Fruit fly (Drosophila melanogaster) whole organism, embryonic: ENCODE data around the gene CG17732.

ENCODE experiments used
- BEAF-32 ChIP-seq: fragments of 200-800 bp; sonication (Bioruptor generic); optimal IDR thresholded peaks from 3 replicates; lab custom pipeline; 2017; ENCODE audit warnings: missing biosample characterization, missing genetic modification characterization, mild to moderate bottlenecking, moderate library complexity, missing genetic modification reagents
- CG10431 ChIP-seq: fragments of 200-800 bp; sonication (Bioruptor generic); optimal IDR thresholded peaks from 3 replicates; lab custom pipeline; 2018; ENCODE audit warnings: missing biosample characterization, mild to moderate bottlenecking, missing genetic modification characterization
- CG12071 ChIP-seq: fragments of 200-800 bp; sonication (Bioruptor generic); optimal IDR thresholded peaks from 3 replicates; lab custom pipeline; 2018; ENCODE audit warnings: missing biosample characterization, mild to moderate bottlenecking, missing genetic modification characterization
- CG13287 ChIP-seq: fragments of 200-800 bp; sonication (Bioruptor generic); IDR thresholded peaks from 2 replicates; pipeline ENCODE4 v1.3.6; 2022; ENCODE audit warnings: missing biosample characterization, missing genetic modification characterization; ENCODE audit not compliant: partially characterized antibody
- CG14860 ChIP-seq: fragments of 200-800 bp; sonication (Bioruptor generic); IDR thresholded peaks from 3 replicates; pipeline ENCODE4 v1.3.6; 2022; ENCODE audit warnings: missing biosample characterization, missing genetic modification characterization; ENCODE audit not compliant: partially characterized antibody
- CG15011 ChIP-seq: fragments of 200-800 bp; sonication (Bioruptor generic); optimal IDR thresholded peaks from 3 replicates; lab custom pipeline; 2018; ENCODE audit warnings: missing biosample characterization, mild to moderate bottlenecking, missing genetic modification characterization
- CG17912 ChIP-seq: fragments of 200-800 bp; sonication (Bioruptor generic); optimal IDR thresholded peaks from 2 replicates; lab custom pipeline; 2018; ENCODE audit warnings: missing biosample characterization, mild to moderate bottlenecking, missing genetic modification characterization
- CG3163 ChIP-seq: fragments of 200-800 bp; sonication (Bioruptor generic); optimal IDR thresholded peaks from 3 replicates; lab custom pipeline; 2016; ENCODE audit warnings: missing biosample characterization, missing genetic modification characterization
- CG32772 ChIP-seq: fragments of 200-800 bp; sonication (Bioruptor generic); IDR thresholded peaks from 2 replicates; pipeline ENCODE4 v1.3.6; 2022; ENCODE audit warnings: missing biosample characterization, missing genetic modification characterization
- CG3847 ChIP-seq: fragments of 200-800 bp; sonication (Bioruptor generic); IDR thresholded peaks from 2 replicates; pipeline ENCODE4 v1.3.6; 2022; ENCODE audit warnings: missing biosample characterization, missing genetic modification characterization
- CG5180 ChIP-seq: fragments of 200-800 bp; sonication (Bioruptor generic); optimal IDR thresholded peaks from 3 replicates; lab custom pipeline; 2017; ENCODE audit warnings: missing biosample characterization, missing genetic modification characterization, mild to moderate bottlenecking, moderate library complexity, missing genetic modification reagents
- CG8281 ChIP-seq: fragments of 200-800 bp; sonication (Bioruptor generic); optimal IDR thresholded peaks from 2 replicates; lab custom pipeline; 2018; ENCODE audit warnings: missing biosample characterization, mild to moderate bottlenecking, missing genetic modification characterization, moderate library complexity
- CG8478 ChIP-seq: fragments of >200 bp; optimal IDR thresholded peaks from 2 replicates; lab custom pipeline; 2018
- CG9932 ChIP-seq: fragments of 200-800 bp; sonication (Bioruptor generic); IDR thresholded peaks from 2 replicates; pipeline ENCODE4 v1.3.6; 2022; ENCODE audit warnings: missing biosample characterization, missing genetic modification characterization
- Dip3 ChIP-seq: fragments of 200-800 bp; sonication (Bioruptor generic); optimal IDR thresholded peaks from 3 replicates; lab custom pipeline; 2016; ENCODE audit warnings: missing biosample characterization, missing genetic modification characterization
- Hey ChIP-seq: fragments of 200-800 bp; sonication (Bioruptor generic); optimal IDR thresholded peaks from 3 replicates; lab custom pipeline; 2018; ENCODE audit warnings: missing biosample characterization, mild to moderate bottlenecking, missing genetic modification characterization
- HmgD ChIP-seq: fragments of 200-800 bp; sonication (Bioruptor generic); optimal IDR thresholded peaks from 3 replicates; lab custom pipeline; 2016; ENCODE audit warnings: missing biosample characterization, missing genetic modification characterization
- NC2α ChIP-seq: fragments of 200-800 bp; sonication (Bioruptor generic); optimal IDR thresholded peaks from 2 replicates; lab custom pipeline; 2016; ENCODE audit warnings: missing biosample characterization, missing genetic modification characterization
- NK7.1 ChIP-seq: fragments of 200-800 bp; sonication (Bioruptor generic); optimal IDR thresholded peaks from 3 replicates; lab custom pipeline; 2016; ENCODE audit warnings: missing biosample characterization, missing genetic modification characterization
- Opbp ChIP-seq: fragments of 200-800 bp; sonication (Bioruptor generic); IDR thresholded peaks from 3 replicates; pipeline ENCODE4 v1.3.6; 2022; ENCODE audit warnings: missing biosample characterization, missing genetic modification characterization; ENCODE audit not compliant: partially characterized antibody
- Optix ChIP-seq: fragments of 200-800 bp; sonication (Bioruptor generic); IDR thresholded peaks from 3 replicates; pipeline ENCODE4 v1.3.6; 2022; ENCODE audit warnings: missing biosample characterization, missing genetic modification characterization
- Poxn ChIP-seq: fragments of 200-800 bp; sonication (Bioruptor generic); IDR thresholded peaks from 2 replicates; pipeline ENCODE4 v1.3.6; 2022; ENCODE audit warnings: missing biosample characterization, missing genetic modification characterization
- Sry-δ ChIP-seq: fragments of 200-800 bp; sonication (Bioruptor generic); optimal IDR thresholded peaks from 2 replicates; lab custom pipeline; 2016; ENCODE audit warnings: missing biosample characterization, missing genetic modification characterization
- ara ChIP-seq: fragments of 200-800 bp; sonication (Bioruptor generic); IDR thresholded peaks from 2 replicates; pipeline ENCODE4 v1.3.6; 2022; ENCODE audit warnings: missing biosample characterization, missing genetic modification characterization
- bigmax ChIP-seq: fragments of 200-800 bp; sonication (Bioruptor generic); optimal IDR thresholded peaks from 2 replicates; lab custom pipeline; 2018; ENCODE audit warnings: missing biosample characterization, mild to moderate bottlenecking, missing genetic modification characterization
- cwo ChIP-seq: fragments of 200-800 bp; sonication (Bioruptor generic); optimal IDR thresholded peaks from 3 replicates; lab custom pipeline; 2017; ENCODE audit warnings: missing biosample characterization, missing genetic modification characterization, mild to moderate bottlenecking, moderate library complexity, missing genetic modification reagents
- disco-r ChIP-seq: fragments of 200-800 bp; sonication (Bioruptor generic); optimal IDR thresholded peaks from 2 replicates; lab custom pipeline; 2016; ENCODE audit warnings: missing biosample characterization, missing genetic modification characterization
- ftz-f1 ChIP-seq: fragments of 200-800 bp; sonication (Bioruptor generic); optimal IDR thresholded peaks from 2 replicates; lab custom pipeline; 2016; ENCODE audit warnings: missing biosample characterization, missing genetic modification characterization
- gro ChIP-seq: fragments of 200-800 bp; sonication (Bioruptor generic); optimal IDR thresholded peaks from 2 replicates; lab custom pipeline; 2016; ENCODE audit warnings: missing biosample characterization, missing genetic modification characterization
- gsb ChIP-seq: fragments of 200-800 bp; sonication (Bioruptor generic); IDR thresholded peaks from 2 replicates; pipeline ENCODE4 v1.3.6; 2022; ENCODE audit warnings: missing biosample characterization, missing genetic modification characterization
- gt ChIP-seq: fragments of 200-800 bp; sonication (Bioruptor generic); IDR thresholded peaks from 2 replicates; pipeline ENCODE4 v1.3.6; 2022; ENCODE audit warnings: missing biosample characterization, missing genetic modification characterization
- her ChIP-seq: fragments of 200-800 bp; sonication (Bioruptor generic); optimal IDR thresholded peaks from 2 replicates; lab custom pipeline; 2016; ENCODE audit warnings: missing biosample characterization, missing genetic modification characterization
- hth ChIP-seq: fragments of >200 bp; optimal IDR thresholded peaks from 2 replicates; lab custom pipeline; 2017; ENCODE audit warnings: inconsistent platforms
- inv ChIP-seq: fragments of 200-800 bp; sonication (Bioruptor generic); IDR thresholded peaks from 2 replicates; pipeline ENCODE4 v1.3.6; 2022; ENCODE audit warnings: missing biosample characterization, missing genetic modification characterization; ENCODE audit not compliant: partially characterized antibody
- lilli ChIP-seq: fragments of 200-800 bp; sonication (Bioruptor generic); optimal IDR thresholded peaks from 3 replicates; lab custom pipeline; 2016; ENCODE audit warnings: missing biosample characterization, missing genetic modification characterization
- mld ChIP-seq: fragments of 200-800 bp; sonication (Bioruptor generic); IDR thresholded peaks from 3 replicates; pipeline ENCODE4 v1.3.6; 2022; ENCODE audit warnings: missing biosample characterization, missing genetic modification characterization; ENCODE audit not compliant: partially characterized antibody
- nom ChIP-seq: fragments of 200-800 bp; sonication (Bioruptor generic); optimal IDR thresholded peaks from 2 replicates; lab custom pipeline; 2017; ENCODE audit warnings: missing biosample characterization, missing genetic modification characterization, mild to moderate bottlenecking, moderate library complexity, missing genetic modification reagents
- peb ChIP-seq: fragments of 200-800 bp; sonication (Bioruptor generic); IDR thresholded peaks from 2 replicates; pipeline ENCODE4 v1.3.6; 2022; ENCODE audit warnings: missing biosample characterization, missing genetic modification characterization
- pros ChIP-seq: fragments of 200-800 bp; sonication (Bioruptor generic); optimal IDR thresholded peaks from 3 replicates; lab custom pipeline; 2019; ENCODE audit warnings: missing biosample characterization, mild to moderate bottlenecking, missing genetic modification characterization, moderate library complexity
- pzg ChIP-seq: fragments of 200-800 bp; sonication (Bioruptor generic); optimal IDR thresholded peaks from 3 replicates; lab custom pipeline; 2018; ENCODE audit warnings: missing biosample characterization, mild to moderate bottlenecking, missing genetic modification characterization, moderate library complexity
- ranshi ChIP-seq: fragments of 200-800 bp; sonication (Bioruptor generic); IDR thresholded peaks from 2 replicates; pipeline ENCODE4 v1.3.6; 2022; ENCODE audit warnings: missing biosample characterization, missing genetic modification characterization
- shn ChIP-seq: fragments of 200-800 bp; sonication (Bioruptor generic); optimal IDR thresholded peaks from 3 replicates; lab custom pipeline; 2016; ENCODE audit warnings: missing biosample characterization, missing genetic modification characterization
- sqz ChIP-seq: fragments of 200-800 bp; sonication (Bioruptor generic); optimal IDR thresholded peaks from 3 replicates; lab custom pipeline; 2018; ENCODE audit warnings: missing biosample characterization, mild to moderate bottlenecking, missing genetic modification characterization
- trem ChIP-seq: fragments of 200-800 bp; optimal IDR thresholded peaks from 3 replicates; lab custom pipeline; 2019; ENCODE audit warnings: missing biosample characterization, mild to moderate bottlenecking, missing genetic modification characterization, moderate library complexity
- unc-4 ChIP-seq: fragments of 200-800 bp; sonication (Bioruptor generic); IDR thresholded peaks from 2 replicates; pipeline ENCODE4 v1.3.6; 2022; ENCODE audit warnings: missing biosample characterization, missing genetic modification characterization; ENCODE audit not compliant: partially characterized antibody
- z ChIP-seq: fragments of 200-800 bp; sonication (Bioruptor generic); IDR thresholded peaks from 3 replicates; pipeline ENCODE4 v1.3.6; 2022; ENCODE audit warnings: missing biosample characterization, missing genetic modification characterization

The CG17732 gene

DNA sequence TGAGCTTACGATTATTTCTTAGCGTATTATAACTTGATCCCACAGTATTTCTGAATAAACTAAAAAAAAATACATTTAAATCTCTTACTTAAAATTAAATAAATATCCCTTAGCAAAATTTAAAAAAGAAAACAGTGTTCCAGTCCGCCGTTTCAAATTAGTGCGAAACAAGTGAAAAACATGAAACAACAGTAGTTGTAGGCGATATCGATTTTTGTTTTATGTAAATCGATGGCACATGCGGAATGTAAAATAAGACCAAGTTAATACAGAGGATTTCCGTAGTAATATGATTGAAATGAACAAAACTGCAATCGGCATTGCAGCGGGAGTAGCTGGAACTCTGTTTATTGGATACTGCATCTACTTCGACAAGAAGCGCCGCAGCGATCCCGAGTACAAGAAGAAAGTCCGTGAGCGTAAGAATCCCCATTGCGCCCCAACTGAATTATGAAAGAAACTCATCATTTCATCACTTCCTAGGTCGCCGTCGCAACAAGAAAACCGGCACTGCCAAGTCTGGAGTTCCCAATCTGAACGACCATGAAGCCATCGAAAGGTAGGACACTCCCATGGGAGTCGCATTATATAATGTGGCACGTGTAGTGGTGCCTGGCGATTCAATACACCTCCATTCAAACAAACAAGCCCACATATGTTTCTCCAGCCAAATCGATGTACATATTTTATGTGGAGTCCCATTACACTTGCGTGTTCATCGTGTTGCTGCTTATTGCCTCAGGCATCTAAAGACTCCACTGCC is 19.6 kb downstream of the CG17732 start (continued):
- peak; percentile 44 for TF ChIP-seq pzg (GFP tag; lab: Kevin White, UChicago)
- TF ChIP-seq trem (tag; lab: Kevin White, UChicago): peak; percentile 18
- no peak for TF ChIP-seq her
- TF ChIP-seq gt (GFP tag; lab: Robert Waterston, UW): no peak
- TF ChIP-seq shn: no peak
- TF ChIP-seq sqz (GFP tag; lab: Kevin White, UChicago): no peak
- peak; percentile 29; the same call in 1 of the 3 replicates for TF ChIP-seq CG14860 (GFP tag; lab: Robert Waterston, UW)
- 0 out of 2 replicates have a peak, but pooled peaks have one; percentile 15 for TF ChIP-seq unc-4 (GFP tag; lab: Robert Waterston, UW)
- peak; percentile 23 for TF ChIP-seq Sry-δ
- TF ChIP-seq CG13287 (GFP tag; lab: Robert Waterston, UW): 0 out of 2 replicates have a peak, but pooled peaks have one; percentile 22
- TF ChIP-seq CG12071 (GFP tag; lab: Kevin White, UChicago): no peak
- no peak for TF ChIP-seq CG10431 (GFP tag; lab: Kevin White, UChicago)

DNA sequence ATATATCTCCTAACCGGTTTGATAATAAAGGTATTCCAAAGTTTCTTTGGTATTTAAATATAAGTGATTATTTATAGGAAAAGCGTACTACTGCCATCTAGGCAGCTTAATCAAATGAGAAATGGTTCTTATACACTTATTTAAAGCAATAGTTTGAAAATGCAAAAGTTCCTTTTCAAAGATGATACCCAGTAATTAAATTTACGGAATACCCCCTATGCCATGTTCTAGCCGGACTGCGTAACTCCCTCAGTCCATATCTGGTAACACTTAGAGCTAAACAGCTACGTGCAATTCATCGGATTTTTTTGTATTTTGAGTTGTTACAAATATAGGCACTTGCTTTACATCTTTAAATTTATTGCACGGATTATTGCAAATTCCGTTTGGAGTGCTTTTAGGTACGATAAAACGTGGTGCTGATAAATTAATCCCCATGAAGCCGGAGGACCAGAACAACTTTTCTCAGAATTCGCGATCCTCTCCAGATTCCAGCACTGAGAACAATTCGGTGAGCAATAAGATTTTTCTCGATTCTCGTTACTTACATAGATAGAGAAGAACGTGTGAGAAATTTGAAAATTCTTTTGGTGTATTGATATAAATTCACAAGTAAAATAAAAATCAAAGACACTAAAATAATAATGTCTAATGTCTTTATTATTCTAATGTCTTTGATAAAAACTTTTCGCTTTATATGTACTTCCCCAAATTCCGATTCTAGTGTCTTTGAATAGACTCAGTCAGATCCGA is 21.2 kb downstream of the CG17732 start, which contains the start of gene CG7668:
CG7668 (plus strand) TSS at position 255 of the 753 bp plus-strand sequence.
- TF ChIP-seq CG8478 (lab: Kevin White, UChicago): no peak
- no peak; the same call in 1 of the 2 replicates for TF ChIP-seq ara (GFP tag; lab: Robert Waterston, UW)
- TF ChIP-seq Poxn (GFP tag; lab: Robert Waterston, UW): no peak; the same call in 1 of the 2 replicates
- peak; percentile 77 for TF ChIP-seq HmgD (GFP tag; lab: Kevin White, UChicago)
- TF ChIP-seq z (GFP tag; lab: Robert Waterston, UW): peak; percentile 55; the same call in 1 of the 3 replicates
- peak; percentile 74 for TF ChIP-seq NK7.1 (GFP tag; lab: Kevin White, UChicago)
- peak; percentile 86 for TF ChIP-seq CG3847 (GFP tag; lab: Robert Waterston, UW)
- TF ChIP-seq Dip3 (GFP tag; lab: Kevin White, UChicago): peak; percentile 79
- peak; percentile 70 for TF ChIP-seq CG15011 (GFP tag; lab: Kevin White, UChicago)
- TF ChIP-seq inv (GFP tag; lab: Robert Waterston, UW): no peak
- TF ChIP-seq ftz-f1 (GFP tag; lab: Kevin White, UChicago): peak; percentile 3
- no peak for TF ChIP-seq mld (GFP tag; lab: Robert Waterston, UW)
- TF ChIP-seq BEAF-32 (GFP tag; lab: Kevin White, UChicago): peak; percentile 54
- no peak; the same call in none of the 2 replicates for TF ChIP-seq CG9932
- TF ChIP-seq peb (GFP tag; lab: Robert Waterston, UW): peak; percentile 59; the same call in 1 of the 2 replicates
- peak; percentile 76 for TF ChIP-seq CG8281
- peak; percentile 90 for TF ChIP-seq lilli
- TF ChIP-seq NC2α (GFP tag; lab: Kevin White, UChicago): peak; percentile 79
- TF ChIP-seq Opbp (GFP tag; lab: Robert Waterston, UW): no peak
- peak; percentile 60 for TF ChIP-seq CG3163 (GFP tag; lab: Kevin White, UChicago)
- peak; percentile 88 for TF ChIP-seq gro (GFP tag; lab: Kevin White, UChicago)
- TF ChIP-seq Hey (tag; lab: Kevin White, UChicago): no peak
- peak; percentile 87 for TF ChIP-seq nom
- no peak for TF ChIP-seq bigmax (GFP tag; lab: Kevin White, UChicago)
- peak; percentile 80 for TF ChIP-seq cwo (GFP tag; lab: Kevin White, UChicago)
- no peak for TF ChIP-seq Optix (GFP tag; lab: Robert Waterston, UW)
- TF ChIP-seq CG32772 (GFP tag; lab: Robert Waterston, UW): no peak
- peak; percentile 70 for TF ChIP-seq gsb (GFP tag; lab: Robert Waterston, UW)
- TF ChIP-seq ranshi (GFP tag; lab: Robert Waterston, UW): peak; percentile 91; the same call in 1 of the 2 replicates
- TF ChIP-seq hth (lab: Kevin White, UChicago): no peak
- peak; percentile 81 for TF ChIP-seq disco-r (GFP tag; lab: Kevin White, UChicago)
- TF ChIP-seq CG17912 (GFP tag; lab: Kevin White, UChicago): peak; percentile 39
- TF ChIP-seq pros (GFP tag; lab: Kevin White, UChicago): peak; percentile 50
- TF ChIP-seq CG5180 (GFP tag; lab: Kevin White, UChicago): peak; percentile 78
